Fruit fly (Drosophila melanogaster) whole organism, embryonic: Measurements from ENCODE around the gene NimC1.

Experiments used
- Aef1 ChIP-seq: fragments of 200-800 bp; sonication (Bioruptor generic); IDR thresholded peaks from 3 replicates; pipeline ENCODE4 v1.3.6; 2022; ENCODE audit warnings: missing biosample characterization, missing genetic modification characterization
- Blimp-1 ChIP-seq: fragments of 200-800 bp; sonication (Bioruptor generic); optimal IDR thresholded peaks from 3 replicates; lab custom pipeline; 2018; ENCODE audit warnings: missing biosample characterization, missing genetic modification characterization, mild to moderate bottlenecking, moderate library complexity, missing genetic modification reagents
- CG10366 ChIP-seq: fragments of 200-800 bp; sonication (Bioruptor generic); IDR thresholded peaks from 2 replicates; pipeline ENCODE4 v1.3.6; 2022; ENCODE audit warnings: missing biosample characterization, missing genetic modification characterization
- CG10431 ChIP-seq: fragments of 200-800 bp; sonication (Bioruptor generic); optimal IDR thresholded peaks from 3 replicates; lab custom pipeline; 2018; ENCODE audit warnings: missing biosample characterization, mild to moderate bottlenecking, missing genetic modification characterization
- CG11560 ChIP-seq: fragments of 200-800 bp; sonication (Bioruptor generic); IDR thresholded peaks from 3 replicates; pipeline ENCODE4 v1.3.6; 2022; ENCODE audit warnings: missing biosample characterization, missing genetic modification characterization
- CG1529 ChIP-seq: fragments of 200-800 bp; sonication (Bioruptor generic); optimal IDR thresholded peaks from 3 replicates; lab custom pipeline; 2018; ENCODE audit warnings: missing biosample characterization, missing genetic modification characterization
- CG15479 ChIP-seq: fragments of 200-800 bp; sonication (Bioruptor generic); optimal IDR thresholded peaks from 3 replicates; lab custom pipeline; 2019; ENCODE audit warnings: missing biosample characterization, mild to moderate bottlenecking, missing genetic modification characterization, moderate library complexity
- CG1603 ChIP-seq: fragments of 200-800 bp; sonication (Bioruptor generic); optimal IDR thresholded peaks from 2 replicates; lab custom pipeline; 2019; ENCODE audit warnings: missing biosample characterization, mild to moderate bottlenecking, missing genetic modification characterization, moderate library complexity
- CG17328 ChIP-seq: fragments of 200-800 bp; sonication (Bioruptor generic); IDR thresholded peaks from 2 replicates; pipeline ENCODE4 v1.3.6; 2022; ENCODE audit warnings: missing biosample characterization, missing genetic modification characterization
- CG1832 ChIP-seq: fragments of 200-800 bp; sonication (Bioruptor generic); optimal IDR thresholded peaks from 2 replicates; lab custom pipeline; 2017; ENCODE audit warnings: missing biosample characterization, mild to moderate bottlenecking, missing genetic modification characterization, inconsistent platforms
- CG18476 ChIP-seq: fragments of 200-800 bp; sonication (Bioruptor generic); optimal IDR thresholded peaks from 2 replicates; lab custom pipeline; 2016; ENCODE audit warnings: missing biosample characterization, mild to moderate bottlenecking, missing genetic modification characterization
- CG2202 ChIP-seq: fragments of 200-800 bp; sonication (Bioruptor generic); optimal IDR thresholded peaks from 2 replicates; lab custom pipeline; 2018; ENCODE audit warnings: missing biosample characterization, mild to moderate bottlenecking, missing genetic modification characterization
- CG34422 ChIP-seq: fragments of 200-800 bp; sonication (Bioruptor generic); IDR thresholded peaks from 3 replicates; pipeline ENCODE4 v1.3.6; 2022; ENCODE audit warnings: missing biosample characterization, missing genetic modification characterization
- CG6689 ChIP-seq: fragments of 200-800 bp; sonication (Bioruptor generic); IDR thresholded peaks from 2 replicates; pipeline ENCODE4 v1.3.6; 2022; ENCODE audit warnings: missing biosample characterization, missing genetic modification characterization
- CG7786 ChIP-seq: fragments of 200-800 bp; sonication (Bioruptor generic); optimal IDR thresholded peaks from 2 replicates; lab custom pipeline; 2016; ENCODE audit warnings: missing biosample characterization, missing genetic modification characterization
- CG8290 ChIP-seq, 3 experiments: fragments of 200-800 bp; sonication (Bioruptor generic); optimal IDR thresholded peaks; 2 replicates each; lab custom pipeline; 2016 to 2019; ENCODE audit warnings: missing biosample characterization in 3 of 3, missing genetic modification characterization in 3 of 3, mild to moderate bottlenecking in 2 of 3, moderate library complexity in 1 of 3
- CG9215 ChIP-seq: fragments of 200-800 bp; sonication (Bioruptor generic); IDR thresholded peaks from 2 replicates; pipeline ENCODE4 v1.3.6; 2022; ENCODE audit warnings: missing biosample characterization, missing genetic modification characterization
- CG9437 ChIP-seq: fragments of 200-800 bp; sonication (Bioruptor generic); optimal IDR thresholded peaks from 2 replicates; lab custom pipeline; 2018; ENCODE audit warnings: missing biosample characterization, mild to moderate bottlenecking, missing genetic modification characterization
- D ChIP-seq, 2 experiments: fragments of 200-800 bp in 1 of 2; fragments of >200 bp in 1 of 2; sonication (Bioruptor generic) in 1 of 2; optimal IDR thresholded peaks; 2 replicates in 1 of 2; 3 replicates in 1 of 2; lab custom pipeline; 2017; ENCODE audit warnings: mild to moderate bottlenecking in 1 of 2, missing biosample characterization in 1 of 2, missing genetic modification characterization in 1 of 2, missing genetic modification reagents in 1 of 2
- Dip2 ChIP-seq: fragments of 200-800 bp; sonication (Bioruptor generic); IDR thresholded peaks from 2 replicates; pipeline ENCODE4 v1.3.6; 2022; ENCODE audit warnings: missing biosample characterization, missing genetic modification characterization
- Ets65A ChIP-seq: fragments of 200-800 bp; sonication (Bioruptor generic); peaks from one replicate; lab custom pipeline; 2016; ENCODE audit warnings: missing biosample characterization, missing genetic modification characterization
- Ets97D ChIP-seq: fragments of 200-800 bp; sonication (Bioruptor generic); optimal IDR thresholded peaks from 3 replicates; lab custom pipeline; 2016; ENCODE audit warnings: missing biosample characterization, missing genetic modification characterization
- Hr51 ChIP-seq, 2 experiments: fragments of 200-800 bp; sonication (Bioruptor generic); optimal IDR thresholded peaks; 2 replicates in 1 of 2; 3 replicates in 1 of 2; lab custom pipeline; 2016 to 2018; ENCODE audit warnings: missing biosample characterization in 2 of 2, missing genetic modification characterization in 2 of 2, mild to moderate bottlenecking in 1 of 2, moderate library complexity in 1 of 2
- Hr78 ChIP-seq, 2 experiments: fragments of 200-800 bp in 1 of 2; fragments of >200 bp in 1 of 2; sonication (Bioruptor generic) in 1 of 2; optimal IDR thresholded peaks; 2 replicates each; lab custom pipeline; 2017 to 2019; ENCODE audit warnings: missing biosample characterization in 2 of 2, missing genetic modification characterization in 2 of 2, mild to moderate bottlenecking in 1 of 2, moderate library complexity in 1 of 2
- Med ChIP-seq: fragments of 200-800 bp; sonication (Bioruptor generic); peaks from one replicate; lab custom pipeline; 2016; ENCODE audit warnings: missing biosample characterization, missing genetic modification characterization, mild to moderate bottlenecking, inconsistent platforms, moderate library complexity
- Ptx1 ChIP-seq: fragments of 200-800 bp; sonication (Bioruptor generic); IDR thresholded peaks from 2 replicates; pipeline ENCODE4 v1.3.6; 2022; ENCODE audit warnings: missing biosample characterization, missing genetic modification characterization
- Sry-β ChIP-seq: fragments of 200-800 bp; sonication (Bioruptor generic); optimal IDR thresholded peaks from 2 replicates; lab custom pipeline; 2018; ENCODE audit warnings: missing biosample characterization, mild to moderate bottlenecking, missing genetic modification characterization, moderate library complexity
- Vsx1 ChIP-seq: fragments of 200-800 bp; sonication (Bioruptor generic); optimal IDR thresholded peaks from 2 replicates; lab custom pipeline; 2017; ENCODE audit warnings: missing biosample characterization, mild to moderate bottlenecking, missing genetic modification characterization, missing genetic modification reagents
- Xrp1 ChIP-seq: fragments of 200-800 bp; sonication (Bioruptor generic); IDR thresholded peaks from 2 replicates; pipeline ENCODE4 v1.3.6; 2022; ENCODE audit warnings: missing biosample characterization, missing genetic modification characterization
- ase ChIP-seq: fragments of 200-800 bp; sonication (Bioruptor generic); IDR thresholded peaks from 3 replicates; pipeline ENCODE4 v1.3.6; 2022; ENCODE audit warnings: missing biosample characterization, missing genetic modification characterization
- bbx ChIP-seq: fragments of 200-800 bp; sonication (Bioruptor generic); IDR thresholded peaks from 2 replicates; pipeline ENCODE4 v1.3.6; 2022; ENCODE audit warnings: missing biosample characterization, missing genetic modification characterization; ENCODE audit not compliant: partially characterized antibody
- ci ChIP-seq: fragments of 200-800 bp; sonication (Bioruptor generic); IDR thresholded peaks from 3 replicates; pipeline ENCODE4 v1.3.6; 2022; ENCODE audit warnings: missing biosample characterization, missing genetic modification characterization
- corto ChIP-seq: fragments of 200-800 bp; sonication (Bioruptor generic); optimal IDR thresholded peaks from 2 replicates; lab custom pipeline; 2016; ENCODE audit warnings: missing biosample characterization, mild to moderate bottlenecking, missing genetic modification characterization, moderate library complexity
- da ChIP-seq: fragments of 200-800 bp; sonication (Bioruptor generic); optimal IDR thresholded peaks from 2 replicates; lab custom pipeline; 2016; ENCODE audit warnings: missing biosample characterization, missing genetic modification characterization
- fd96Cb ChIP-seq: fragments of 200-800 bp; sonication (Bioruptor generic); optimal IDR thresholded peaks from 2 replicates; lab custom pipeline; 2018; ENCODE audit warnings: missing biosample characterization, mild to moderate bottlenecking, missing genetic modification characterization, moderate library complexity
- fru ChIP-seq: fragments of >200 bp; optimal IDR thresholded peaks from 2 replicates; lab custom pipeline; 2017
- grn ChIP-seq: fragments of 200-800 bp; sonication (Bioruptor generic); optimal IDR thresholded peaks from 3 replicates; lab custom pipeline; 2017; ENCODE audit warnings: missing biosample characterization, missing genetic modification characterization
- lmd ChIP-seq: fragments of 200-800 bp; sonication (Bioruptor generic); IDR thresholded peaks from 2 replicates; pipeline ENCODE4 v1.3.6; 2022; ENCODE audit warnings: missing biosample characterization, missing genetic modification characterization
- nmo ChIP-seq: fragments of 200-800 bp; sonication (Bioruptor generic); optimal IDR thresholded peaks from 2 replicates; lab custom pipeline; 2018; ENCODE audit warnings: missing biosample characterization, mild to moderate bottlenecking, missing genetic modification characterization, moderate library complexity
- phol ChIP-seq: fragments of 200-800 bp; sonication (Bioruptor generic); optimal IDR thresholded peaks from 3 replicates; lab custom pipeline; 2018; ENCODE audit warnings: missing biosample characterization, mild to moderate bottlenecking, missing genetic modification characterization, moderate library complexity
- pum ChIP-seq: fragments of 200-800 bp; sonication (Bioruptor generic); optimal IDR thresholded peaks from 2 replicates; lab custom pipeline; 2016; ENCODE audit warnings: missing biosample characterization, missing genetic modification characterization
- rib ChIP-seq: fragments of 200-800 bp; sonication (Bioruptor generic); IDR thresholded peaks from 2 replicates; pipeline ENCODE4 v1.3.6; 2022; ENCODE audit warnings: missing biosample characterization, missing genetic modification characterization
- salm ChIP-seq: fragments of 200-800 bp; sonication (Bioruptor generic); optimal IDR thresholded peaks from 2 replicates; lab custom pipeline; 2018; ENCODE audit warnings: missing biosample characterization, mild to moderate bottlenecking, missing genetic modification characterization
- slou ChIP-seq: fragments of 200-800 bp; sonication (Bioruptor generic); optimal IDR thresholded peaks from 3 replicates; lab custom pipeline; 2016; ENCODE audit warnings: missing biosample characterization, missing genetic modification characterization
- so ChIP-seq: fragments of 200-800 bp; sonication (Bioruptor generic); IDR thresholded peaks from 3 replicates; pipeline ENCODE4 v1.3.6; 2022; ENCODE audit warnings: missing biosample characterization, missing genetic modification characterization
- unpg ChIP-seq: fragments of 200-800 bp; sonication (Bioruptor generic); optimal IDR thresholded peaks from 3 replicates; lab custom pipeline; 2018; ENCODE audit warnings: missing biosample characterization, mild to moderate bottlenecking, missing genetic modification characterization, moderate library complexity
- wor ChIP-seq: fragments of 200-800 bp; sonication (Bioruptor generic); IDR thresholded peaks from 2 replicates; pipeline ENCODE4 v1.3.6; 2022; ENCODE audit warnings: missing biosample characterization, missing genetic modification characterization
- zfh1 ChIP-seq: fragments of 200-800 bp; sonication (Bioruptor generic); IDR thresholded peaks from 3 replicates; pipeline ENCODE4 v1.3.6; 2022; ENCODE audit warnings: missing biosample characterization, missing genetic modification characterization

Gene NimC1

dm6 chr2L:14023136-14024050, 46.8 kb upstream of the NimC1 start (continued):
- no peak for TF ChIP-seq Hr51 (GFP tag; optimal IDR thresholded peaks at IDR 0.05; lab: Kevin White, UChicago)
- no peak for TF ChIP-seq CG11560 (tag; lab: Robert Waterston, UW)
- TF ChIP-seq Ets65A: peak; percentile 9
- TF ChIP-seq Sry-β (GFP tag; lab: Kevin White, UChicago): no peak
- TF ChIP-seq CG9437 (GFP tag; lab: Kevin White, UChicago): no peak
- no peak for TF ChIP-seq so (GFP tag; lab: Robert Waterston, UW)
- 0 out of 2 replicates have a peak, but pooled peaks have one; percentile 20 for TF ChIP-seq wor
- TF ChIP-seq lmd (GFP tag; lab: Robert Waterston, UW): no peak
- peak; percentile 4 for TF ChIP-seq grn (GFP tag; lab: Kevin White, UChicago)
- peak; percentile 6 for TF ChIP-seq unpg (GFP tag; lab: Kevin White, UChicago)
- TF ChIP-seq rib (GFP tag; lab: Robert Waterston, UW): no peak
- TF ChIP-seq zfh1 (GFP tag; lab: Robert Waterston, UW): no peak
- TF ChIP-seq CG9215 (GFP tag; lab: Robert Waterston, UW): no peak
- no peak for TF ChIP-seq Ets97D (GFP tag; lab: Kevin White, UChicago)
- no peak for TF ChIP-seq da (GFP tag; lab: Kevin White, UChicago)
- TF ChIP-seq CG2202 (tag; lab: Kevin White, UChicago): no peak
- TF ChIP-seq CG7786 (GFP tag; lab: Kevin White, UChicago): no peak
- TF ChIP-seq D (optimal IDR thresholded peaks at IDR 0.05; lab: Kevin White, UChicago): peak; percentile 15
- TF ChIP-seq D (GFP tag; optimal IDR thresholded peaks at IDR 0.05; lab: Kevin White, UChicago): no peak
- TF ChIP-seq Vsx1: no peak
- no peak for TF ChIP-seq fru (lab: Kevin White, UChicago)
- TF ChIP-seq bbx (GFP tag; lab: Robert Waterston, UW): no peak
- TF ChIP-seq CG6689 (GFP tag; lab: Robert Waterston, UW): no peak
- TF ChIP-seq fd96Cb (tag; lab: Kevin White, UChicago): no peak
- no peak for TF ChIP-seq Aef1 (GFP tag; lab: Robert Waterston, UW)
- TF ChIP-seq ci (GFP tag; lab: Robert Waterston, UW): 0 out of 3 replicates have a peak, but pooled peaks have one; percentile 25
- peak; percentile 49 for TF ChIP-seq Ptx1 (GFP tag; lab: Robert Waterston, UW)
- TF ChIP-seq CG34422 (GFP tag; lab: Robert Waterston, UW): no peak
- peak; percentile 46 for TF ChIP-seq CG1832 (GFP tag; lab: Kevin White, UChicago)
- 0 out of 3 replicates have a peak, but pooled peaks have one; percentile 12 for TF ChIP-seq ase (GFP tag; lab: Robert Waterston, UW)
- no peak for TF ChIP-seq slou (GFP tag; lab: Kevin White, UChicago)
- no peak for TF ChIP-seq pum (GFP tag; lab: Kevin White, UChicago)
- no peak for TF ChIP-seq Dip2 (GFP tag; lab: Robert Waterston, UW)
- TF ChIP-seq phol: peak; percentile 44
- peak; percentile 39 for TF ChIP-seq CG10431 (GFP tag; lab: Kevin White, UChicago)
- TF ChIP-seq CG15479 (GFP tag; lab: Kevin White, UChicago): peak; percentile 75
- no peak for TF ChIP-seq CG8290 (GFP tag; optimal IDR thresholded peaks at IDR 0.05; lab: Kevin White, UChicago)
- peak in 1 of 2 experiments; percentile 23 for TF ChIP-seq CG8290 (tag; optimal IDR thresholded peaks at IDR 0.05; lab: Kevin White, UChicago)
- peak in 1 of 2 experiments; percentile 87 for TF ChIP-seq Hr78 (GFP tag; optimal IDR thresholded peaks at IDR 0.05; lab: Kevin White, UChicago)
- peak; percentile 34 for TF ChIP-seq Med
- no peak for TF ChIP-seq CG1529 (GFP tag; lab: Kevin White, UChicago)
- TF ChIP-seq CG18476: no peak
- peak; percentile 44 for TF ChIP-seq nmo
- TF ChIP-seq CG10366 (GFP tag; lab: Robert Waterston, UW): peak; percentile 19; the same call in 1 of the 2 replicates
- TF ChIP-seq salm (tag; lab: Kevin White, UChicago): no peak
- peak; percentile 46; the same call in 1 of the 2 replicates for TF ChIP-seq Xrp1
- peak; percentile 30; the same call in 1 of the 2 replicates for TF ChIP-seq CG17328
- TF ChIP-seq CG1603 (tag; lab: Kevin White, UChicago): peak; percentile 6
- peak; percentile 68 for TF ChIP-seq Blimp-1 (GFP tag; lab: Kevin White, UChicago)
- TF ChIP-seq corto (GFP tag; lab: Kevin White, UChicago): no peak
